Fruit fly (Drosophila melanogaster) ovary, adult (tissue): ENCODE data around the gene CG42828.

Experiments
- CG17801 ChIP-seq: fragments of 200-800 bp; optimal IDR thresholded peaks from 2 replicates; lab custom pipeline; 2019; ENCODE audit warnings: missing biosample characterization, mild to moderate bottlenecking, missing genetic modification characterization, moderate library complexity; ENCODE audit not compliant: partially characterized antibody

The CG42828 gene

dm6 chr3R:23401519-23401918 is 28.0 kb downstream of the CG42828 start:
- TF ChIP-seq CG17801 (GFP tag; lab: Kevin White, UChicago) = no peak

DNA sequence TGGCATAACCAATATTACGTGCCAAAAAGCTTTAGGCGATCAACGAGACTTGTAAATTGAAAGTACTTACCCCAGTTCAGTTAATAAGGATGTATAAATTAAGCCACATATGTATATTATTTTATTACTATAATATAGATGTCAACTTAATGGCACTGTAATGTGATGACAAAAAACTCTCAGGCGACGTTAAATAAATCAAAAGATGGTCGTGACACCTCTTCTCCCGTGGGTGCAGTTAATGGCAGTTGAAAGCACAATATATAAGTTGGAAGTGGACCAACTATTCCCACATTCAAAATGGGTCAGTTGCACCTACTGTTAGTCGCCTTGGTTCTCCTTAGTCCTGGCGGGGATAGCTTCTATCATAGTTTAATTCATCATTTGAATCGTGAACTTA is 29.0 kb downstream of the CG42828 start, which contains the start of gene Ir94d:
Gene Ir94d, plus strand, starts transcription at position 301 of the 400 bp plus-strand sequence.
- TF ChIP-seq CG17801 (GFP tag; lab: Kevin White, UChicago) = no peak

dm6 chr3R:23403628-23404027 is 30.1 kb downstream of the CG42828 start, which contains the start of gene CG17380:
TSS of gene CG17380 (minus strand) at chr3R:23403728.
- TF ChIP-seq CG17801 (GFP tag; lab: Kevin White, UChicago) = no peak

- TF ChIP-seq CG17801 (GFP tag; lab: Kevin White, UChicago) = no peak
Observed at dm6 chr3R:23405209-23405608, 31.7 kb downstream of the CG42828 start, which contains the start of gene Ir94e. TSS of gene Ir94e (plus strand) at chr3R:23405509.

DNA sequence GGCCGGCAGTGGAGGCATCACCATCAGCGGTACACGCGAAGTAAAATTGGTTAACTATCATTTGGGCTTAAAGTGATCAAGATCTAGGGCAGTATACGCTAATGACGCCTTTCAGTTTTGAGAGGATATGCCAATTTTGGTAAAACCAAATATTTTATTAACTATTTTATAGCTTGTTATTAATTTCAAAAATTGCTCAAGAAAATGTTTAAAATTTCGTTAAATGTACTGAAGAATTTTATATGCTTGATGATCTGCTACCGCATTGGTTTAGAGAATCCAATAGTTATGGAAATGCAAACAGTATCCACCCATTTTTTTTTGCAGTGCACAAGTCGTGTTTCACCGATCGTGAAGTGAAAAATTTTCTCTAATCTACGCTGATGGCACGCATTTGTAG is 34.4 kb downstream of the CG42828 start:
- TF ChIP-seq CG17801 (GFP tag; lab: Kevin White, UChicago) = no peak

- no peak for TF ChIP-seq CG17801 (GFP tag; lab: Kevin White, UChicago)
Observed at dm6 chr3R:23416579-23416978, 43.1 kb downstream of the CG42828 start.

- no peak for TF ChIP-seq CG17801 (GFP tag; lab: Kevin White, UChicago)
Observed at dm6 chr3R:23417650-23418049, 44.1 kb downstream of the CG42828 start.

DNA sequence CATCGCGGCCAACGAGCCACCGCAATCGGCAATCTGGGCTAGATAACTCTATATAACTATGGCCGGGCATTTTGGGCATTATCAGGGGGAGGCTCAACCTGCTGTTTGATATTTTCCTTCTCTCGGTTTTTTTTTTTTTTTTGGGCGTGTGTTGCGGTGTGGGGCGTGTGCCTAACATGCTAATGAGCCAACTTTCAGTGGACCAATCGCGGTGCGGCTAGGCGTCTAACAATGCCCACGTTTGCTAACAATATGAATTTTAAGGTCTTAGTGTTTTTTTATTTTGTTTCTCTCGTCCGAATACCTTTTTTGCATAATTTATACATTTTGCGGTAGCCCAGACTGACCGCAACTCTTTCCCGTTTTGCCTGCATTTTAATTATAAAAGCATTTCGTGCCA is 48.4 kb downstream of the CG42828 start:
- TF ChIP-seq CG17801 (GFP tag; lab: Kevin White, UChicago) = no peak
